Worm (Caenorhabditis elegans) whole organism, young adult: ENCODE data around the gene F56D6.14.

Experiments used
- B0035.1 ChIP-seq: sonication (generic microtip); optimal IDR thresholded peaks from 2 replicates; lab custom pipeline; 2016; ENCODE audit warnings: missing genetic modification characterization, mild to moderate bottlenecking, missing compliant biosample characterization, missing genotype, missing genetic modification reagents
- C06A6.2 ChIP-seq: fragments of 200-800 bp; sonication (Bioruptor generic); conservative IDR thresholded peaks from 2 replicates; pipeline ENCODE4 v1.3.6; 2022; ENCODE audit warnings: missing genetic modification characterization, missing compliant biosample characterization
- C17E4.6 ChIP-seq: fragments of 200-800 bp; sonication (Bioruptor generic); IDR thresholded peaks from 2 replicates; pipeline ENCODE4 v1.3.6; 2022; ENCODE audit warnings: missing genetic modification reagents, missing genetic modification characterization, missing compliant biosample characterization
- F37B4.10 ChIP-seq: fragments of 200-800 bp; sonication (Bioruptor generic); IDR thresholded peaks from 2 replicates; pipeline ENCODE4 v1.3.6; 2022; ENCODE audit warnings: missing genetic modification characterization, missing compliant biosample characterization
- F52B5.7 ChIP-seq: sonication (generic microtip); optimal IDR thresholded peaks from 2 replicates; lab custom pipeline; 2016; ENCODE audit warnings: mild to moderate bottlenecking, missing genetic modification characterization, missing compliant biosample characterization
- F57A8.1 ChIP-seq: fragments of 200-800 bp; sonication (Bioruptor generic); optimal IDR thresholded peaks from 2 replicates; lab custom pipeline; 2018; ENCODE audit warnings: mild to moderate bottlenecking, missing genetic modification characterization, moderate library complexity, missing compliant biosample characterization
- K11D2.4 ChIP-seq: fragments of 200-800 bp; sonication (Bioruptor generic); IDR thresholded peaks from 2 replicates; pipeline ENCODE4 v1.3.6; 2022; ENCODE audit warnings: missing genetic modification reagents, missing genetic modification characterization, missing compliant biosample characterization
- Y53G8AR.9 ChIP-seq: fragments of 200-800 bp; sonication (Bioruptor generic); conservative IDR thresholded peaks from 2 replicates; pipeline ENCODE4 v1.3.6; 2022; ENCODE audit warnings: missing genetic modification reagents, missing genetic modification characterization, missing compliant biosample characterization
- ama-1 ChIP-seq, 3 experiments: fragments of 150-350 bp in 1 of 3; sonication (generic microtip) in 2 of 3; optimal IDR thresholded peaks; 2 replicates each; lab custom pipeline; 2014 to 2018; ENCODE audit warnings: missing biosample characterization in 2 of 3, missing genetic modification characterization in 2 of 3, missing genetic modification reagents in 2 of 3
- aptf-2 ChIP-seq: fragments of 200-800 bp; sonication (Bioruptor generic); conservative IDR thresholded peaks from 2 replicates; pipeline ENCODE4 v1.3.6; 2022; ENCODE audit warnings: missing genetic modification reagents, missing genetic modification characterization, missing compliant biosample characterization
- attf-5 ChIP-seq: fragments of 200-800 bp; sonication (Bioruptor generic); optimal IDR thresholded peaks from 2 replicates; lab custom pipeline; 2018; ENCODE audit warnings: mild to moderate bottlenecking, missing genetic modification characterization, missing compliant biosample characterization
- bed-1 ChIP-seq: fragments of 200-800 bp; sonication (Bioruptor generic); IDR thresholded peaks from 2 replicates; pipeline ENCODE4 v1.3.6; 2022; ENCODE audit warnings: missing genetic modification reagents, missing genetic modification characterization, missing compliant biosample characterization
- ccch-3 ChIP-seq: fragments of 200-800 bp; sonication (Bioruptor generic); optimal IDR thresholded peaks from 2 replicates; lab custom pipeline; 2018; ENCODE audit warnings: mild to moderate bottlenecking, missing genetic modification characterization, missing compliant biosample characterization
- cebp-1 ChIP-seq, 2 experiments: fragments of 200-800 bp in 1 of 2; sonication (Bioruptor generic) in 1 of 2; sonication (generic microtip) in 1 of 2; IDR thresholded peaks in 1 of 2; optimal IDR thresholded peaks in 1 of 2; 2 replicates each; pipeline versions ENCODE4 v1.3.6 to Lab custom; 2017 to 2022; ENCODE audit warnings: missing compliant biosample characterization in 2 of 2, missing genetic modification characterization in 2 of 2, mild to moderate bottlenecking in 1 of 2, missing genetic modification reagents in 1 of 2, moderate library complexity in 1 of 2
- ceh-27 ChIP-seq: fragments of 200-800 bp; sonication (Bioruptor generic); optimal IDR thresholded peaks from 2 replicates; lab custom pipeline; 2018; ENCODE audit warnings: mild to moderate bottlenecking, missing genetic modification characterization, moderate library complexity, missing compliant biosample characterization
- ceh-40 ChIP-seq: fragments of 200-800 bp; sonication (Bioruptor generic); IDR thresholded peaks from 2 replicates; pipeline ENCODE4 v1.3.6; 2022; ENCODE audit warnings: missing genetic modification characterization, missing compliant biosample characterization
- ceh-58 ChIP-seq: fragments of 200-800 bp; sonication (Bioruptor generic); IDR thresholded peaks from 2 replicates; pipeline ENCODE4 v1.3.6; 2022; ENCODE audit warnings: missing genetic modification characterization, missing compliant biosample characterization
- dox-1 ChIP-seq: fragments of 200-800 bp; sonication (Bioruptor generic); IDR thresholded peaks from 2 replicates; pipeline ENCODE4 v1.3.6; 2022; ENCODE audit warnings: missing genetic modification reagents, missing genetic modification characterization, missing compliant biosample characterization
- hmg-1.2 ChIP-seq: fragments of 200-800 bp; sonication (Bioruptor generic); IDR thresholded peaks from 2 replicates; pipeline ENCODE4 v1.3.6; 2022; ENCODE audit warnings: missing genetic modification reagents, missing genetic modification characterization, missing compliant biosample characterization
- lin-35 ChIP-seq, 3 experiments: fragments of 150-350 bp in 2 of 3; sonication (generic microtip) in 1 of 3; optimal IDR thresholded peaks; 2 replicates each; lab custom pipeline; 2014 to 2018; ENCODE audit warnings: missing biosample characterization in 3 of 3, missing genetic modification characterization in 3 of 3, missing genetic modification reagents in 3 of 3
- lin-40 ChIP-seq: sonication (generic microtip); optimal IDR thresholded peaks from 2 replicates; lab custom pipeline; 2016; ENCODE audit warnings: missing genetic modification characterization, mild to moderate bottlenecking, missing compliant biosample characterization, missing genotype, missing genetic modification reagents
- lsy-27 ChIP-seq: sonication (generic microtip); optimal IDR thresholded peaks from 2 replicates; lab custom pipeline; 2017; ENCODE audit warnings: missing genetic modification characterization, mild to moderate bottlenecking, missing compliant biosample characterization, antibody characterized with exemption, missing genotype, borderline replicate concordance; ENCODE audit not compliant: insufficient read depth
- mcd-1 ChIP-seq: fragments of 200-800 bp; sonication (Bioruptor generic); IDR thresholded peaks from 2 replicates; pipeline ENCODE4 v1.3.6; 2022; ENCODE audit warnings: missing genetic modification reagents, missing genetic modification characterization, missing compliant biosample characterization
- mel-28 ChIP-seq: sonication (generic microtip); optimal IDR thresholded peaks from 2 replicates; lab custom pipeline; 2016; ENCODE audit warnings: borderline replicate concordance, mild to moderate bottlenecking, missing genetic modification characterization, missing compliant biosample characterization
- mxl-1 ChIP-seq: sonication (generic microtip); optimal IDR thresholded peaks from 2 replicates; lab custom pipeline; 2016; ENCODE audit warnings: missing genetic modification characterization, missing compliant biosample characterization
- nfya-1 ChIP-seq: sonication (generic microtip); optimal IDR thresholded peaks from 2 replicates; lab custom pipeline; 2017; ENCODE audit warnings: antibody characterized with exemption, missing compliant biosample characterization, missing genetic modification characterization, borderline replicate concordance; ENCODE audit not compliant: insufficient read depth
- nhr-80 ChIP-seq: sonication (generic microtip); optimal IDR thresholded peaks from 2 replicates; lab custom pipeline; 2016; ENCODE audit warnings: missing genetic modification characterization, missing compliant biosample characterization
- pha-4 ChIP-seq: fragments of 150-350 bp; sonication (generic microtip); optimal IDR thresholded peaks from 2 replicates; lab custom pipeline; 2014; ENCODE audit warnings: missing biosample characterization, missing genetic modification reagents, missing genetic modification characterization
- rcor-1 ChIP-seq: fragments of 200-800 bp; sonication (Bioruptor generic); IDR thresholded peaks from 2 replicates; pipeline ENCODE4 v1.3.6; 2022; ENCODE audit warnings: missing genetic modification reagents, missing genetic modification characterization, missing compliant biosample characterization
- rec-8 ChIP-seq, 2 experiments: sonication (generic microtip); optimal IDR thresholded peaks; 2 replicates each; lab custom pipeline; 2016; ENCODE audit warnings: mild to moderate bottlenecking in 2 of 2, missing genetic modification characterization in 2 of 2, missing genetic modification reagents in 2 of 2, missing genotype in 2 of 2, missing biosample characterization in 1 of 2, missing compliant biosample characterization in 1 of 2, moderate library complexity in 1 of 2
- rpc-1 ChIP-seq, 2 experiments: fragments of 150-350 bp in 1 of 2; sonication (generic microtip) in 1 of 2; optimal IDR thresholded peaks; 2 replicates each; lab custom pipeline; 2014 to 2018; ENCODE audit warnings: missing biosample characterization in 1 of 2, missing genetic modification characterization in 1 of 2, missing genetic modification reagents in 1 of 2, missing genotype in 1 of 2
- snpc-4 ChIP-seq, 5 experiments: fragments of 150-350 bp in 1 of 5; sonication (generic microtip) in 4 of 5; optimal IDR thresholded peaks; 2 replicates each; lab custom pipeline; 2014 to 2018; ENCODE audit warnings: missing genetic modification characterization in 5 of 5, missing biosample characterization in 3 of 5, antibody characterized with exemption in 2 of 5, mild to moderate bottlenecking in 2 of 5, missing compliant biosample characterization in 2 of 5, missing genotype in 2 of 5, moderate library complexity in 2 of 5, missing genetic modification reagents in 1 of 5
- somi-1 ChIP-seq: fragments of 200-800 bp; sonication (Bioruptor generic); optimal IDR thresholded peaks from 2 replicates; lab custom pipeline; 2018; ENCODE audit warnings: mild to moderate bottlenecking, missing genetic modification characterization, missing compliant biosample characterization
- sptf-2 ChIP-seq: fragments of 200-800 bp; sonication (Bioruptor generic); optimal IDR thresholded peaks from 2 replicates; lab custom pipeline; 2018; ENCODE audit warnings: mild to moderate bottlenecking, missing genetic modification characterization, missing compliant biosample characterization
- tbp1 ChIP-seq: fragments of 200-800 bp; sonication (Bioruptor generic); optimal IDR thresholded peaks from 2 replicates; lab custom pipeline; 2018; ENCODE audit warnings: mild to moderate bottlenecking, missing genetic modification characterization, missing compliant biosample characterization
- zfh-2 ChIP-seq: fragments of 200-800 bp; sonication (Bioruptor generic); conservative IDR thresholded peaks from 2 replicates; pipeline ENCODE4 v1.3.6; 2022; ENCODE audit warnings: missing genetic modification reagents, missing genetic modification characterization, missing compliant biosample characterization
- ztf-22 ChIP-seq: fragments of 200-800 bp; sonication (Bioruptor generic); optimal IDR thresholded peaks from 2 replicates; lab custom pipeline; 2018; ENCODE audit warnings: mild to moderate bottlenecking, missing genetic modification characterization, moderate library complexity, missing compliant biosample characterization
- ztf-25 ChIP-seq: fragments of 200-800 bp; sonication (Bioruptor generic); IDR thresholded peaks from 2 replicates; pipeline ENCODE4 v1.3.6; 2022; ENCODE audit warnings: missing genetic modification reagents, missing genetic modification characterization, missing compliant biosample characterization
- ztf-6 ChIP-seq: fragments of 200-800 bp; sonication (Bioruptor generic); IDR thresholded peaks from 2 replicates; pipeline ENCODE4 v1.3.6; 2022; ENCODE audit warnings: missing genetic modification reagents, missing genetic modification characterization, missing compliant biosample characterization

The F56D6.14 gene

ce11 chrIV:3917405-3917804, at the start of gene F56D6.14:
Gene F56D6.14, plus strand, starts transcription at chrIV:3917705.
- TF ChIP-seq lsy-27 = no peak

- TF ChIP-seq lin-35 (GFP tag; optimal IDR thresholded peaks at IDR 0.05; lab: Kevin White, UChicago) (no peak), rpc-1 (optimal IDR thresholded peaks at IDR 0.05; lab: Kevin White, UChicago) (no peak), rpc-1 (tag; optimal IDR thresholded peaks at IDR 0.05; lab: Kevin White, UChicago) (no peak), ceh-40 (no peak), somi-1 (GFP tag; lab: Kevin White, UChicago) (no peak), K11D2.4 (GFP tag; lab: Robert Waterston, UW) (no peak), rcor-1 (GFP tag; lab: Robert Waterston, UW) (no peak), bed-1 (no peak), F57A8.1 (no peak), ama-1 (optimal IDR thresholded peaks at IDR 0.05; lab: Kevin White, UChicago) (no peak), ama-1 (GFP tag; optimal IDR thresholded peaks at IDR 0.05; lab: Kevin White, UChicago) (no peak), pha-4 (tag; lab: Kevin White, UChicago) (no peak), nfya-1 (tag; lab: Kevin White, UChicago) (no peak), ztf-6 (no peak), aptf-2 (GFP tag; lab: Robert Waterston, UW) (no peak), mel-28 (no peak), F52B5.7 (tag; lab: Kevin White, UChicago) (no peak), cebp-1 (GFP tag; IDR thresholded peaks at IDR 0.05; lab: Robert Waterston, UW) (no peak), cebp-1 (tag; optimal IDR thresholded peaks at IDR 0.05; lab: Kevin White, UChicago) (no peak), mxl-1 (tag; lab: Kevin White, UChicago) (no peak), C06A6.2 (GFP tag; lab: Robert Waterston, UW) (no peak)
Observed at ce11 chrIV:3869875-3870274, 47.6 kb upstream of the F56D6.14 start.

- TF ChIP-seq lin-35 (GFP tag; optimal IDR thresholded peaks at IDR 0.05; lab: Kevin White, UChicago) (peak in 1 of 3 experiments; percentile 25), ztf-22 (no peak), zfh-2 (GFP tag; lab: Robert Waterston, UW) (peak; percentile 50)
Observed at ce11 chrIV:3873195-3873594, 44.3 kb upstream of the F56D6.14 start.

- TF ChIP-seq F37B4.10 (GFP tag; lab: Robert Waterston, UW) = no peak
- TF ChIP-seq ztf-25 = no peak
- TF ChIP-seq B0035.1 (tag; lab: Kevin White, UChicago) = no peak
- no peak for TF ChIP-seq hmg-1.2 (GFP tag; lab: Robert Waterston, UW)
- TF ChIP-seq cebp-1 (GFP tag; IDR thresholded peaks at IDR 0.05; lab: Robert Waterston, UW) = no peak
- no peak for TF ChIP-seq cebp-1 (tag; optimal IDR thresholded peaks at IDR 0.05; lab: Kevin White, UChicago)
- TF ChIP-seq rpc-1 (optimal IDR thresholded peaks at IDR 0.05; lab: Kevin White, UChicago) = no peak
- no peak for TF ChIP-seq rpc-1 (tag; optimal IDR thresholded peaks at IDR 0.05; lab: Kevin White, UChicago)
- TF ChIP-seq sptf-2 = no peak
- no peak for TF ChIP-seq ccch-3
- no peak for TF ChIP-seq rec-8 (tag; optimal IDR thresholded peaks at IDR 0.05; lab: Kevin White, UChicago)
- TF ChIP-seq, all 124 proteins: peak for 0
Observed at ce11 chrIV:3873706-3874105, 43.8 kb upstream of the F56D6.14 start, which contains the start of gene F37C4.5. Gene F37C4.5, minus strand, starts transcription at chrIV:3873806.

ce11 chrIV:3874417-3874816, 43.1 kb upstream of the F56D6.14 start:
- peak; percentile 42 for TF ChIP-seq lin-40 (tag; lab: Kevin White, UChicago)
- 0 out of 2 replicates have a peak, but pooled peaks have one; percentile 41 for TF ChIP-seq K11D2.4 (GFP tag; lab: Robert Waterston, UW)
- no peak for TF ChIP-seq snpc-4 (GFP tag; optimal IDR thresholded peaks at IDR 0.05; lab: Kevin White, UChicago)
- TF ChIP-seq snpc-4 (tag; optimal IDR thresholded peaks at IDR 0.05; lab: Kevin White, UChicago) = no peak
- TF ChIP-seq cebp-1 (GFP tag; IDR thresholded peaks at IDR 0.05; lab: Robert Waterston, UW) = peak; percentile 61; the same call in 1 of the 2 replicates
- peak; percentile 92 for TF ChIP-seq cebp-1 (tag; optimal IDR thresholded peaks at IDR 0.05; lab: Kevin White, UChicago)
- TF ChIP-seq ceh-58 (GFP tag; lab: Robert Waterston, UW) = no peak
- TF ChIP-seq attf-5 (GFP tag; lab: Kevin White, UChicago) = peak; percentile 29
- TF ChIP-seq dox-1 (GFP tag; lab: Robert Waterston, UW) = peak; percentile 46; the same call in 1 of the 2 replicates
- TF ChIP-seq nhr-80 (tag; lab: Kevin White, UChicago) = peak; percentile 40
- no peak for TF ChIP-seq C17E4.6
- peak; percentile 32 for TF ChIP-seq tbp1
- no peak for TF ChIP-seq Y53G8AR.9 (GFP tag; lab: Robert Waterston, UW)
- no peak for TF ChIP-seq F37B4.10 (GFP tag; lab: Robert Waterston, UW)
- peak; percentile 24 for TF ChIP-seq ceh-27
- TF ChIP-seq mcd-1 (GFP tag; lab: Robert Waterston, UW) = peak; percentile 30; the same call in 1 of the 2 replicates
